Fruit fly (Drosophila melanogaster) whole organism, embryonic: Measurements from ENCODE around the gene Snx1.

Source experiments
- Asciz ChIP-seq: fragments of 200-800 bp; sonication (Bioruptor generic); optimal IDR thresholded peaks from 2 replicates; lab custom pipeline; 2017; ENCODE audit warnings: missing biosample characterization, mild to moderate bottlenecking, missing genetic modification characterization, missing genetic modification reagents
- Atf6 ChIP-seq: fragments of 200-800 bp; sonication (Bioruptor generic); IDR thresholded peaks from 2 replicates; pipeline ENCODE4 v1.3.6; 2022; ENCODE audit warnings: missing biosample characterization, missing genetic modification characterization
- BEAF-32 ChIP-seq: fragments of 200-800 bp; sonication (Bioruptor generic); optimal IDR thresholded peaks from 3 replicates; lab custom pipeline; 2017; ENCODE audit warnings: missing biosample characterization, missing genetic modification characterization, mild to moderate bottlenecking, moderate library complexity, missing genetic modification reagents
- CG10654 ChIP-seq: fragments of 200-800 bp; sonication (Bioruptor generic); optimal IDR thresholded peaks from 2 replicates; lab custom pipeline; 2016; ENCODE audit warnings: missing biosample characterization, missing genetic modification characterization
- CG11085 ChIP-seq: fragments of 200-800 bp; sonication (Bioruptor generic); IDR thresholded peaks from 2 replicates; pipeline ENCODE4 v1.3.6; 2022; ENCODE audit warnings: missing biosample characterization, missing genetic modification characterization
- CG13287 ChIP-seq: fragments of 200-800 bp; sonication (Bioruptor generic); IDR thresholded peaks from 2 replicates; pipeline ENCODE4 v1.3.6; 2022; ENCODE audit warnings: missing biosample characterization, missing genetic modification characterization; ENCODE audit not compliant: partially characterized antibody
- CG13775 ChIP-seq: fragments of 200-800 bp; sonication (Bioruptor generic); optimal IDR thresholded peaks from 3 replicates; lab custom pipeline; 2017; ENCODE audit warnings: missing biosample characterization, mild to moderate bottlenecking, missing genetic modification characterization
- CG14014 ChIP-seq: fragments of 200-800 bp; sonication (Bioruptor generic); IDR thresholded peaks from 2 replicates; pipeline ENCODE4 v1.3.6; 2022; ENCODE audit warnings: missing biosample characterization, missing genetic modification characterization
- CG14667 ChIP-seq: fragments of 200-800 bp; sonication (Bioruptor generic); IDR thresholded peaks from 2 replicates; pipeline ENCODE4 v1.3.6; 2022; ENCODE audit warnings: missing biosample characterization, missing genetic modification characterization
- CG15269 ChIP-seq: fragments of 200-800 bp; sonication (Bioruptor generic); optimal IDR thresholded peaks from 2 replicates; lab custom pipeline; 2018; ENCODE audit warnings: missing biosample characterization, mild to moderate bottlenecking, missing genetic modification characterization, moderate library complexity
- CG17361 ChIP-seq: fragments of 200-800 bp; sonication (Bioruptor generic); IDR thresholded peaks from 3 replicates; pipeline ENCODE4 v1.3.6; 2022; ENCODE audit warnings: missing biosample characterization, missing genetic modification characterization
- CG18262 ChIP-seq: fragments of 200-800 bp; optimal IDR thresholded peaks from 3 replicates; lab custom pipeline; 2019; ENCODE audit warnings: missing biosample characterization, mild to moderate bottlenecking, missing genetic modification characterization, moderate library complexity
- CG31388 ChIP-seq: fragments of 200-800 bp; sonication (Bioruptor generic); optimal IDR thresholded peaks from 2 replicates; lab custom pipeline; 2016; ENCODE audit warnings: missing biosample characterization, missing genetic modification characterization
- CG3281 ChIP-seq: fragments of 200-800 bp; sonication (Bioruptor generic); optimal IDR thresholded peaks from 3 replicates; lab custom pipeline; 2017; ENCODE audit warnings: missing biosample characterization, mild to moderate bottlenecking, missing genetic modification characterization
- CG33213 ChIP-seq: fragments of 200-800 bp; sonication (Bioruptor generic); optimal IDR thresholded peaks from 3 replicates; lab custom pipeline; 2016; ENCODE audit warnings: missing biosample characterization, missing genetic modification characterization
- CG4617 ChIP-seq: fragments of 200-800 bp; sonication (Bioruptor generic); optimal IDR thresholded peaks from 3 replicates; lab custom pipeline; 2016; ENCODE audit warnings: missing biosample characterization, missing genetic modification characterization, borderline replicate concordance
- CG7987 ChIP-seq: fragments of 200-800 bp; sonication (Bioruptor generic); optimal IDR thresholded peaks from 2 replicates; lab custom pipeline; 2018; ENCODE audit warnings: missing biosample characterization, mild to moderate bottlenecking, missing genetic modification characterization, moderate library complexity
- CG8765 ChIP-seq: fragments of 200-800 bp; sonication (Bioruptor generic); IDR thresholded peaks from 2 replicates; pipeline ENCODE4 v1.3.6; 2022; ENCODE audit warnings: missing biosample characterization, missing genetic modification characterization
- CG8944 ChIP-seq: fragments of 200-800 bp; sonication (Bioruptor generic); optimal IDR thresholded peaks from 3 replicates; lab custom pipeline; 2016; ENCODE audit warnings: missing biosample characterization, missing genetic modification characterization
- CG9727 ChIP-seq: fragments of 200-800 bp; sonication (Bioruptor generic); optimal IDR thresholded peaks from 3 replicates; lab custom pipeline; 2017; ENCODE audit warnings: missing biosample characterization, mild to moderate bottlenecking, missing genetic modification characterization
- CTCF ChIP-seq: fragments of 200-800 bp; sonication (Bioruptor generic); optimal IDR thresholded peaks from 2 replicates; lab custom pipeline; 2017; ENCODE audit warnings: missing biosample characterization, mild to moderate bottlenecking, missing genetic modification characterization, moderate library complexity
- CrebB ChIP-seq: fragments of 200-800 bp; sonication (Bioruptor generic); optimal IDR thresholded peaks from 3 replicates; lab custom pipeline; 2018; ENCODE audit warnings: missing biosample characterization, mild to moderate bottlenecking, missing genetic modification characterization
- Doc3 ChIP-seq: fragments of 200-800 bp; sonication (Bioruptor generic); IDR thresholded peaks from 3 replicates; pipeline ENCODE4 v1.3.6; 2022; ENCODE audit warnings: missing biosample characterization, missing genetic modification characterization; ENCODE audit not compliant: partially characterized antibody
- E2f1 ChIP-seq: fragments of 200-800 bp; sonication (Bioruptor generic); IDR thresholded peaks from 2 replicates; pipeline ENCODE4 v1.3.6; 2022; ENCODE audit warnings: missing biosample characterization, missing genetic modification characterization
- Fer1 ChIP-seq: fragments of 200-800 bp; sonication (Bioruptor generic); optimal IDR thresholded peaks from 2 replicates; lab custom pipeline; 2017; ENCODE audit warnings: missing biosample characterization, mild to moderate bottlenecking, missing genetic modification characterization
- GATAe ChIP-seq: fragments of 200-800 bp; sonication (Bioruptor generic); conservative IDR thresholded peaks from 2 replicates; pipeline ENCODE4 v1.3.6; 2022; ENCODE audit warnings: missing biosample characterization, missing genetic modification characterization
- H2.0 ChIP-seq: fragments of 200-800 bp; sonication (Bioruptor generic); IDR thresholded peaks from 2 replicates; pipeline ENCODE4 v1.3.6; 2022; ENCODE audit warnings: missing biosample characterization, missing genetic modification characterization
- HLH4C ChIP-seq: fragments of 200-800 bp; sonication (Bioruptor generic); IDR thresholded peaks from 3 replicates; pipeline ENCODE4 v1.3.6; 2022; ENCODE audit warnings: missing biosample characterization, missing genetic modification characterization; ENCODE audit not compliant: partially characterized antibody
- Lhr ChIP-seq: fragments of 200-800 bp; sonication (Bioruptor generic); optimal IDR thresholded peaks from 3 replicates; lab custom pipeline; 2017; ENCODE audit warnings: mild to moderate bottlenecking, missing biosample characterization, missing genetic modification reagents, missing genetic modification characterization
- Med ChIP-seq: fragments of 200-800 bp; sonication (Bioruptor generic); peaks from one replicate; lab custom pipeline; 2016; ENCODE audit warnings: missing biosample characterization, missing genetic modification characterization, mild to moderate bottlenecking, inconsistent platforms, moderate library complexity
- NK7.1 ChIP-seq: fragments of 200-800 bp; sonication (Bioruptor generic); optimal IDR thresholded peaks from 3 replicates; lab custom pipeline; 2016; ENCODE audit warnings: missing biosample characterization, missing genetic modification characterization
- NfI ChIP-seq: fragments of 200-800 bp; sonication (Bioruptor generic); optimal IDR thresholded peaks from 3 replicates; lab custom pipeline; 2018; ENCODE audit warnings: missing biosample characterization, mild to moderate bottlenecking, missing genetic modification characterization, moderate library complexity
- Xbp1 ChIP-seq: fragments of 200-800 bp; sonication (Bioruptor generic); optimal IDR thresholded peaks from 3 replicates; lab custom pipeline; 2016; ENCODE audit warnings: missing biosample characterization, mild to moderate bottlenecking, missing genetic modification characterization
- ab ChIP-seq: fragments of 200-800 bp; sonication (Bioruptor generic); optimal IDR thresholded peaks from 2 replicates; lab custom pipeline; 2016; ENCODE audit warnings: missing biosample characterization, missing genetic modification characterization
- bsh ChIP-seq, 2 experiments: fragments of 200-800 bp; sonication (Bioruptor generic); optimal IDR thresholded peaks; 2 replicates each; lab custom pipeline; 2017 to 2018; ENCODE audit warnings: mild to moderate bottlenecking in 2 of 2, missing biosample characterization in 2 of 2, missing genetic modification characterization in 2 of 2, moderate library complexity in 1 of 2
- cad ChIP-seq: fragments of >200 bp; optimal IDR thresholded peaks from 2 replicates; lab custom pipeline; 2017; ENCODE audit warnings: missing biosample characterization, missing genetic modification characterization
- cas ChIP-seq: fragments of 200-800 bp; sonication (Bioruptor generic); IDR thresholded peaks from 2 replicates; pipeline ENCODE4 v1.3.6; 2022; ENCODE audit warnings: missing biosample characterization, missing genetic modification characterization
- chm ChIP-seq: fragments of 200-800 bp; sonication (Bioruptor generic); IDR thresholded peaks from 2 replicates; pipeline ENCODE4 v1.3.6; 2022; ENCODE audit warnings: missing biosample characterization, missing genetic modification characterization
- crp ChIP-seq, 2 experiments: fragments of 200-800 bp; sonication (Bioruptor generic); optimal IDR thresholded peaks; 2 replicates in 1 of 2; 3 replicates in 1 of 2; lab custom pipeline; 2017; ENCODE audit warnings: missing biosample characterization in 2 of 2, missing genetic modification characterization in 2 of 2, mild to moderate bottlenecking in 1 of 2, moderate library complexity in 1 of 2
- dmrt99B ChIP-seq: fragments of 200-800 bp; sonication (Bioruptor generic); optimal IDR thresholded peaks from 2 replicates; lab custom pipeline; 2018; ENCODE audit warnings: missing biosample characterization, mild to moderate bottlenecking, missing genetic modification characterization, moderate library complexity
- emc ChIP-seq: fragments of 200-800 bp; sonication (Bioruptor generic); optimal IDR thresholded peaks from 2 replicates; lab custom pipeline; 2016; ENCODE audit warnings: missing biosample characterization, missing genetic modification characterization
- esg ChIP-seq: fragments of 200-800 bp; sonication (Bioruptor generic); conservative IDR thresholded peaks from 2 replicates; pipeline ENCODE4 v1.3.6; 2022; ENCODE audit warnings: missing biosample characterization, missing genetic modification characterization
- grau ChIP-seq: fragments of 200-800 bp; optimal IDR thresholded peaks from 3 replicates; lab custom pipeline; 2019; ENCODE audit warnings: missing biosample characterization, mild to moderate bottlenecking, missing genetic modification characterization, moderate library complexity
- grn ChIP-seq: fragments of 200-800 bp; sonication (Bioruptor generic); optimal IDR thresholded peaks from 3 replicates; lab custom pipeline; 2017; ENCODE audit warnings: missing biosample characterization, missing genetic modification characterization
- ind ChIP-seq: fragments of 200-800 bp; sonication (Bioruptor generic); optimal IDR thresholded peaks from 3 replicates; lab custom pipeline; 2016; ENCODE audit warnings: missing biosample characterization, missing genetic modification characterization
- slp2 ChIP-seq: fragments of 200-800 bp; sonication (Bioruptor generic); optimal IDR thresholded peaks from 2 replicates; lab custom pipeline; 2016; ENCODE audit warnings: missing biosample characterization, missing genetic modification characterization
- sr ChIP-seq: fragments of 200-800 bp; sonication (Bioruptor generic); IDR thresholded peaks from 3 replicates; pipeline ENCODE4 v1.3.6; 2022; ENCODE audit warnings: missing biosample characterization, missing genetic modification characterization
- tgo ChIP-seq: fragments of 200-800 bp; sonication (Bioruptor generic); IDR thresholded peaks from 3 replicates; pipeline ENCODE4 v1.3.6; 2022; ENCODE audit warnings: missing biosample characterization, missing genetic modification characterization
- tin ChIP-seq: fragments of 200-800 bp; sonication (Bioruptor generic); optimal IDR thresholded peaks from 3 replicates; lab custom pipeline; 2016; ENCODE audit warnings: missing biosample characterization, missing genetic modification characterization
- toy ChIP-seq: fragments of 200-800 bp; sonication (Bioruptor generic); IDR thresholded peaks from 2 replicates; pipeline ENCODE4 v1.3.6; 2022; ENCODE audit warnings: missing biosample characterization, missing genetic modification characterization
- unc-4 ChIP-seq: fragments of 200-800 bp; sonication (Bioruptor generic); IDR thresholded peaks from 2 replicates; pipeline ENCODE4 v1.3.6; 2022; ENCODE audit warnings: missing biosample characterization, missing genetic modification characterization; ENCODE audit not compliant: partially characterized antibody

Snx1 gene

DNA sequence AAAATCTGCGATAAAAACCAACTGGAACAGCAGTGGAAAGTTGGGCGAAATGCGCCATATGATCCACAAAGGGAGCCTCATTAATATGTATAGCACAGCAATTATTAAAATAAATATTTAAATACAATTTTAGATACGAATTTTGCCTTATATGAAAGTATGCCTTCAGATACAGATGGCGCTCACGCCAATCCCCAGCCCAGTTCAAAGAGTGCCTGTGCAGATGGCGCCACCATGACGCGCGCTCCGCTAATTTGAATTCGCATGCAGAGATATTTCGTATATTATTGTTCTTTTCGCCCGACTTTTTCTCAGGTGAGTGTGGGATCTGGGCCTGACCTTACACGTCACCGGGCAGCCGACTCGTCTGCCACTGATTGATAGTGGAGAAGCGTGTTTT is 22.8 kb downstream of the Snx1 start, which contains the start of gene Pgant4 (continued):
- TF ChIP-seq esg (GFP tag; lab: Robert Waterston, UW): no peak; the same call in 1 of the 2 replicates
- no peak for TF ChIP-seq CG15269
- TF ChIP-seq bsh (GFP tag; optimal IDR thresholded peaks at IDR 0.05; lab: Kevin White, UChicago): peak in 1 of 2 experiments; percentile 40
- no peak for TF ChIP-seq CG31388
- TF ChIP-seq CG3281: no peak
- peak; percentile 43 for TF ChIP-seq ind (GFP tag; lab: Kevin White, UChicago)
- TF ChIP-seq crp (GFP tag; optimal IDR thresholded peaks at IDR 0.05; lab: Kevin White, UChicago): no peak
- TF ChIP-seq toy (GFP tag; lab: Robert Waterston, UW): no peak
- TF ChIP-seq Atf6 (GFP tag; lab: Robert Waterston, UW): peak; percentile 68
- TF ChIP-seq Asciz (GFP tag; lab: Kevin White, UChicago): no peak
- peak; percentile 64 for TF ChIP-seq grau
- peak; percentile 36 for TF ChIP-seq H2.0 (GFP tag; lab: Robert Waterston, UW)
- no peak for TF ChIP-seq cad (GFP tag; lab: Kevin White, UChicago)
- no peak for TF ChIP-seq NK7.1 (GFP tag; lab: Kevin White, UChicago)
- peak; percentile 36; the same call in 1 of the 3 replicates for TF ChIP-seq sr
- TF ChIP-seq CG14667 (GFP tag; lab: Robert Waterston, UW): peak; percentile 63
- TF ChIP-seq chm (GFP tag; lab: Robert Waterston, UW): no peak
- 0 out of 2 replicates have a peak, but pooled peaks have one; percentile 32 for TF ChIP-seq CG8765
- TF ChIP-seq NfI (GFP tag; lab: Kevin White, UChicago): peak; percentile 75
- TF ChIP-seq CG33213 (GFP tag; lab: Kevin White, UChicago): peak; percentile 35
- no peak for TF ChIP-seq CG13287 (GFP tag; lab: Robert Waterston, UW)
- no peak for TF ChIP-seq unc-4
- TF ChIP-seq tgo: peak; percentile 65; the same call in 2 of the 3 replicates
- peak; percentile 39 for TF ChIP-seq Fer1 (GFP tag; lab: Kevin White, UChicago)
- TF ChIP-seq CG14014 (GFP tag; lab: Robert Waterston, UW): peak; percentile 54; the same call in 1 of the 2 replicates
- peak; percentile 16 for TF ChIP-seq CG18262 (tag; lab: Kevin White, UChicago)
- peak; percentile 28 for TF ChIP-seq CG4617 (GFP tag; lab: Kevin White, UChicago)
- TF ChIP-seq CG13775 (GFP tag; lab: Kevin White, UChicago): peak; percentile 37
- TF ChIP-seq CG7987 (GFP tag; lab: Kevin White, UChicago): peak; percentile 38
- no peak for TF ChIP-seq dmrt99B (tag; lab: Kevin White, UChicago)
- TF ChIP-seq CTCF: peak; percentile 99
- peak; percentile 69; the same call in 1 of the 2 replicates for TF ChIP-seq CG11085 (GFP tag; lab: Robert Waterston, UW)
- no peak for TF ChIP-seq emc
- no peak for TF ChIP-seq GATAe
- TF ChIP-seq slp2 (GFP tag; lab: Kevin White, UChicago): peak; percentile 46
- TF ChIP-seq HLH4C: no peak
- TF ChIP-seq Lhr (GFP tag; lab: Kevin White, UChicago): peak; percentile 68
- peak; percentile 71 for TF ChIP-seq tin (GFP tag; lab: Kevin White, UChicago)
- no peak for TF ChIP-seq cas (GFP tag; lab: Robert Waterston, UW)
- peak; percentile 80 for TF ChIP-seq Xbp1 (GFP tag; lab: Kevin White, UChicago)
- TF ChIP-seq CrebB: no peak
- TF ChIP-seq ab (GFP tag; lab: Kevin White, UChicago): no peak
- peak; percentile 57; the same call in 1 of the 3 replicates for TF ChIP-seq CG17361 (GFP tag; lab: Robert Waterston, UW)
- peak; percentile 49; the same call in 1 of the 2 replicates for TF ChIP-seq E2f1 (GFP tag; lab: Robert Waterston, UW)
- peak; percentile 28 for TF ChIP-seq CG10654 (GFP tag; lab: Kevin White, UChicago)
- peak; percentile 31 for TF ChIP-seq CG9727 (GFP tag; lab: Kevin White, UChicago)
- peak; percentile 19 for TF ChIP-seq BEAF-32 (GFP tag; lab: Kevin White, UChicago)
- TF ChIP-seq CG8944: peak; percentile 50
- no peak for TF ChIP-seq grn (GFP tag; lab: Kevin White, UChicago)
- peak; percentile 83 for TF ChIP-seq Med (GFP tag; lab: Kevin White, UChicago)
- TF ChIP-seq Doc3: no peak
